Worm (Caenorhabditis elegans) whole organism, L1 larva: ENCODE measurements around the gene nas-11.

Experiments used
- ces-1 ChIP-seq: fragments of 150-350 bp; optimal IDR thresholded peaks from 2 replicates; lab custom pipeline; 2014; ENCODE audit warnings: missing biosample characterization, missing genetic modification reagents, missing genetic modification characterization
- hpl-2 ChIP-seq: fragments of 150-350 bp; optimal IDR thresholded peaks from 2 replicates; lab custom pipeline; 2014; ENCODE audit warnings: missing biosample characterization, missing genetic modification reagents, missing genetic modification characterization
- lin-13 ChIP-seq: fragments of 150-350 bp; optimal IDR thresholded peaks from 2 replicates; lab custom pipeline; 2014; ENCODE audit warnings: missing biosample characterization, missing genetic modification reagents, missing genetic modification characterization
- nhr-19 ChIP-seq: fragments of 200-800 bp; sonication (Bioruptor generic); conservative IDR thresholded peaks from 2 replicates; pipeline ENCODE4 v1.3.6; 2022; ENCODE audit warnings: missing genetic modification characterization, missing compliant biosample characterization
- sox-4 ChIP-seq: sonication (generic microtip); optimal IDR thresholded peaks from 2 replicates; lab custom pipeline; 2016; ENCODE audit warnings: missing genetic modification characterization, missing compliant biosample characterization

DNA sequence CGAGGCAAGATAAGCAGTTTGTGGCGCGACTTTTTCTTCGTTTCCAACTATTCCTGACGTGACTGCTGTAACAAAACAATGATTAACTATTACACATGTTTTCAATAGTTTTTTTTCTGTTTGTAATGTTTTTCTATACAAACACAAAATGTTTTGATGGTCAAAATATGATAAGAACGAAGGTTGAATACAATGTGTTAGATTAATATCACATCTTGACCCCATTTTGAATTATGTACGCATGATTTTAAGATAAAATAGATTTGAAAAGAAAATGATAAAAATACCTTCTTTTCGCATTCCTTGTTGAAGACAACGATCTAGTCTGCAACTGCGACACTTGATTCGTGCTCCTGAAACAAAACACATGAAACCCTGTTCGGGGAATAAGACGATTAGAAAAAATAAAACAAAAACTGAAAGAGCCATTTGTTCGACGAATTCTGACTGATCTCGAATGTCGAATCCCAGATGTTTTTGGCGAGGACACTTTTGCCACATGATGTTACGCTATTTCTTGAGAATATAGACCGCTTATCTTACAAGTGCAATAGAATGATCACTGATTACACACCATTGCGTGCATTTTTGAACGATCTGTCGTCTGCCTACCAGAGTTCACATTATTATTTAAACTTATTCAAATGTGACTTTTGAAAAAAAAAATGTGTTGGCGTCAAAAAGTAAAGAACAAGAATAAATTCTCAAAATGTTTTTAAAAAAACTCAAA lies 48.1 kb upstream of the nas-11 start:
- no peak for TF ChIP-seq sox-4 (tag; lab: Kevin White, UChicago)
- TF ChIP-seq nhr-19 (GFP tag; lab: Robert Waterston, UW): no peak
- TF ChIP-seq ces-1 (GFP tag; lab: Kevin White, UChicago): no peak
- TF ChIP-seq hpl-2 (GFP tag; lab: Kevin White, UChicago): no peak
- TF ChIP-seq lin-13 (GFP tag; lab: Kevin White, UChicago): no peak
